Worm (Caenorhabditis elegans) whole organism, L4 larva: Measurements from ENCODE around the gene alh-11.

Experiments used
- R02D3.7 ChIP-seq: fragments of 150-350 bp; sonication (generic microtip); optimal IDR thresholded peaks from 3 replicates; lab custom pipeline; 2014; ENCODE audit warnings: missing biosample characterization, missing genetic modification characterization
- ceh-20 ChIP-seq: fragments of 200-800 bp; sonication (Bioruptor generic); IDR thresholded peaks from 2 replicates; pipeline ENCODE4 v1.3.6; 2022; ENCODE audit warnings: missing genetic modification reagents, missing genetic modification characterization, missing compliant biosample characterization
- dmd-6 ChIP-seq: fragments of 200-800 bp; sonication (Bioruptor generic); IDR thresholded peaks from 2 replicates; pipeline ENCODE4 v1.3.6; 2022; ENCODE audit warnings: missing genetic modification reagents, missing genetic modification characterization, missing compliant biosample characterization
- nhr-10 ChIP-seq: fragments of 150-350 bp; optimal IDR thresholded peaks from 2 replicates; lab custom pipeline; 2014; ENCODE audit warnings: missing biosample characterization, missing genetic modification characterization
- nhr-25 ChIP-seq: sonication (generic microtip); optimal IDR thresholded peaks from 2 replicates; lab custom pipeline; 2017; ENCODE audit warnings: missing genetic modification characterization, mild to moderate bottlenecking, missing compliant biosample characterization, antibody characterized with exemption, moderate library complexity, borderline replicate concordance; ENCODE audit not compliant: insufficient read depth

DNA sequence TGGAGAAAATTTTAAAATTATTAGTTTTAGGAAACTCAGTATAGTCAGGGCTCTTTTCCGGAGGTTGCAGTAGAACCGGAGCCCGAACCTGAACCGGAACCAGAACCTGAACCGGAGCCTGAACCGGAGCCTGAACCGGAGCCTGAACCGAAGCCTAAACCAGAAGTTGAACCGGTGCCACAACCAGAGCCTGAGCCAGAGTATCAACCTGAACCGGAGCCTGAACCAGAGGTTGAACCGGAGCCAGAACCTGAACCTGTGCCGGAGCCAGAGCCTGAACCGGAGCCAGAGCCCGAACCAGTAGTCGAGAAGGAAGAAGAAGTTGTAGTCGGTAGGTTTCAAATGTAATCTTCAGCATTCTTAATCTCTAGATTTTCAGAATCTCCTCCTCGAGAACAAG lies 10.1 kb downstream of the alh-11 start:
- TF ChIP-seq R02D3.7 (tag; lab: Kevin White, UChicago) (no peak), nhr-25 (tag; lab: Kevin White, UChicago) (no peak), nhr-10 (tag; lab: Kevin White, UChicago) (no peak), ceh-20 (no peak), dmd-6 (no peak)
